Fruit fly (Drosophila melanogaster) whole organism, adult: ENCODE results near the gene Shab.

ENCODE experiments used
- CG11617 ChIP-seq: fragments of 200-800 bp; sonication (Bioruptor generic); optimal IDR thresholded peaks from 2 replicates; lab custom pipeline; 2017; ENCODE audit warnings: mild to moderate bottlenecking, missing biosample characterization, missing genetic modification reagents, missing genetic modification characterization
- CG12768 ChIP-seq: fragments of 200-800 bp; sonication (Bioruptor generic); optimal IDR thresholded peaks from 2 replicates; lab custom pipeline; 2017; ENCODE audit warnings: missing biosample characterization, missing genetic modification characterization, mild to moderate bottlenecking, moderate library complexity, missing genetic modification reagents
- CG14711 ChIP-seq: fragments of 200-800 bp; sonication (Bioruptor generic); optimal IDR thresholded peaks from 2 replicates; lab custom pipeline; 2018; ENCODE audit warnings: missing biosample characterization, mild to moderate bottlenecking, missing genetic modification characterization, moderate library complexity
- CG1620 ChIP-seq: fragments of 200-800 bp; sonication (Bioruptor generic); optimal IDR thresholded peaks from 2 replicates; lab custom pipeline; 2016; ENCODE audit warnings: missing biosample characterization, missing genetic modification characterization
- CG33017 ChIP-seq: fragments of 200-800 bp; sonication (Bioruptor generic); optimal IDR thresholded peaks from 2 replicates; lab custom pipeline; 2018; ENCODE audit warnings: missing biosample characterization, mild to moderate bottlenecking, missing genetic modification characterization, moderate library complexity
- CG5204 ChIP-seq: fragments of 200-800 bp; sonication (Bioruptor generic); optimal IDR thresholded peaks from 2 replicates; lab custom pipeline; 2016; ENCODE audit warnings: missing biosample characterization, missing genetic modification characterization
- CG7045 ChIP-seq: fragments of 200-800 bp; sonication (Bioruptor generic); optimal IDR thresholded peaks from 2 replicates; lab custom pipeline; 2017; ENCODE audit warnings: missing biosample characterization, mild to moderate bottlenecking, missing genetic modification characterization
- CG7101 ChIP-seq: fragments of 200-800 bp; sonication (Bioruptor generic); optimal IDR thresholded peaks from 2 replicates; lab custom pipeline; 2018; ENCODE audit warnings: missing biosample characterization, mild to moderate bottlenecking, missing genetic modification characterization, moderate library complexity
- Clk ChIP-seq: fragments of 200-800 bp; sonication (Bioruptor generic); optimal IDR thresholded peaks from 2 replicates; lab custom pipeline; 2017; ENCODE audit warnings: missing biosample characterization, missing genetic modification characterization
- Crg-1 ChIP-seq: fragments of 200-800 bp; sonication (Bioruptor generic); optimal IDR thresholded peaks from 2 replicates; lab custom pipeline; 2016; ENCODE audit warnings: missing biosample characterization, missing genetic modification characterization
- Hr96 ChIP-seq: fragments of 200-800 bp; sonication (Bioruptor generic); optimal IDR thresholded peaks from 2 replicates; lab custom pipeline; 2016; ENCODE audit warnings: missing biosample characterization, missing genetic modification characterization
- Mnt ChIP-seq: fragments of 200-800 bp; sonication (Bioruptor generic); optimal IDR thresholded peaks from 2 replicates; lab custom pipeline; 2016; ENCODE audit warnings: missing biosample characterization, mild to moderate bottlenecking, missing genetic modification characterization
- bab1 ChIP-seq: fragments of 200-800 bp; sonication (Bioruptor generic); optimal IDR thresholded peaks from 3 replicates; lab custom pipeline; 2019; ENCODE audit warnings: missing biosample characterization, mild to moderate bottlenecking, missing genetic modification characterization, moderate library complexity
- cic ChIP-seq: fragments of 200-800 bp; sonication (Bioruptor generic); optimal IDR thresholded peaks from 2 replicates; lab custom pipeline; 2017; ENCODE audit warnings: missing biosample characterization, mild to moderate bottlenecking, missing genetic modification characterization, moderate library complexity
- cnc ChIP-seq, 2 experiments: fragments of >200 bp; optimal IDR thresholded peaks; 2 replicates each; lab custom pipeline; 2017
- kay ChIP-seq: fragments of 200-800 bp; sonication (Bioruptor generic); peaks from one replicate; lab custom pipeline; 2016; ENCODE audit warnings: missing biosample characterization, missing genetic modification characterization, borderline replicate concordance
- ovo ChIP-seq: fragments of 200-800 bp; sonication (Bioruptor generic); optimal IDR thresholded peaks from 2 replicates; lab custom pipeline; 2016; ENCODE audit warnings: missing biosample characterization, missing genetic modification characterization
- pad ChIP-seq: fragments of 200-800 bp; sonication (Bioruptor generic); optimal IDR thresholded peaks from 3 replicates; lab custom pipeline; 2017; ENCODE audit warnings: missing biosample characterization, missing genetic modification characterization, mild to moderate bottlenecking, moderate library complexity, missing genetic modification reagents
- tj ChIP-seq: fragments of 200-800 bp; sonication (Bioruptor generic); optimal IDR thresholded peaks from 3 replicates; lab custom pipeline; 2017; ENCODE audit warnings: missing biosample characterization, mild to moderate bottlenecking, missing genetic modification characterization, moderate library complexity
- toe ChIP-seq: fragments of 200-800 bp; sonication (Bioruptor generic); optimal IDR thresholded peaks from 2 replicates; lab custom pipeline; 2016; ENCODE audit warnings: missing biosample characterization, missing genetic modification characterization

The Shab gene

dm6 chr3L:2980856-2981255 lies 86.0 kb downstream of the Shab start, which contains the start of gene CPT2:
Gene CPT2 (plus strand): TSS chr3L:2981022.
- TF ChIP-seq CG5204 (no peak), Hr96 (GFP tag; lab: Kevin White, UChicago) (no peak), CG7101 (no peak), kay (peak; percentile 68), ovo (GFP tag; lab: Kevin White, UChicago) (no peak), Crg-1 (GFP tag; lab: Kevin White, UChicago) (no peak), cic (GFP tag; lab: Kevin White, UChicago) (no peak), tj (no peak), CG12768 (GFP tag; lab: Kevin White, UChicago) (peak; percentile 84), pad (GFP tag; lab: Kevin White, UChicago) (no peak), CG33017 (tag; lab: Kevin White, UChicago) (no peak), CG7045 (GFP tag; lab: Kevin White, UChicago) (no peak), CG11617 (GFP tag; lab: Kevin White, UChicago) (no peak), cnc (optimal IDR thresholded peaks at IDR 0.05; lab: Kevin White, UChicago) (no peak), toe (peak; percentile 23), CG14711 (tag; lab: Kevin White, UChicago) (no peak), bab1 (GFP tag; lab: Kevin White, UChicago) (peak; percentile 59), Clk (GFP tag; lab: Kevin White, UChicago) (no peak), CG1620 (GFP tag; lab: Kevin White, UChicago) (no peak), Mnt (GFP tag; lab: Kevin White, UChicago) (no peak)

dm6 chr3L:2986302-2986701 lies 91.5 kb downstream of the Shab start:
- TF ChIP-seq CG33017 (tag; lab: Kevin White, UChicago) (no peak), ovo (GFP tag; lab: Kevin White, UChicago) (no peak), Mnt (GFP tag; lab: Kevin White, UChicago) (no peak), kay (no peak), pad (GFP tag; lab: Kevin White, UChicago) (no peak), cnc (optimal IDR thresholded peaks at IDR 0.05; lab: Kevin White, UChicago) (no peak), CG12768 (GFP tag; lab: Kevin White, UChicago) (no peak), Clk (GFP tag; lab: Kevin White, UChicago) (no peak), CG11617 (GFP tag; lab: Kevin White, UChicago) (no peak), CG7045 (GFP tag; lab: Kevin White, UChicago) (no peak), Hr96 (GFP tag; lab: Kevin White, UChicago) (no peak), CG5204 (no peak), tj (no peak)

dm6 chr3L:2987749-2988148 lies 92.9 kb downstream of the Shab start:
- TF ChIP-seq CG14711 (tag; lab: Kevin White, UChicago) (no peak), CG7045 (GFP tag; lab: Kevin White, UChicago) (no peak), bab1 (GFP tag; lab: Kevin White, UChicago) (no peak), pad (GFP tag; lab: Kevin White, UChicago) (no peak), CG1620 (GFP tag; lab: Kevin White, UChicago) (no peak), Hr96 (GFP tag; lab: Kevin White, UChicago) (no peak), ovo (GFP tag; lab: Kevin White, UChicago) (no peak), CG11617 (GFP tag; lab: Kevin White, UChicago) (no peak), Crg-1 (GFP tag; lab: Kevin White, UChicago) (no peak), CG12768 (GFP tag; lab: Kevin White, UChicago) (no peak)

- TF ChIP-seq pad (GFP tag; lab: Kevin White, UChicago) (no peak), CG1620 (GFP tag; lab: Kevin White, UChicago) (no peak), CG5204 (no peak), CG7101 (no peak), bab1 (GFP tag; lab: Kevin White, UChicago) (no peak), toe (no peak), CG14711 (tag; lab: Kevin White, UChicago) (no peak), tj (no peak), Clk (GFP tag; lab: Kevin White, UChicago) (no peak), CG11617 (GFP tag; lab: Kevin White, UChicago) (no peak), Mnt (GFP tag; lab: Kevin White, UChicago) (no peak), ovo (GFP tag; lab: Kevin White, UChicago) (no peak), CG7045 (GFP tag; lab: Kevin White, UChicago) (no peak)
These were observed 100.1 kb downstream of the Shab start, which contains the start of gene CG2113 for dm6 chr3L:2994872-2995271. Gene CG2113 (plus strand): TSS chr3L:2995172.

dm6 chr3L:3001445-3001844 lies 106.6 kb downstream of the Shab start, which contains the start of gene FMRFaR:
Gene FMRFaR (plus strand): TSS chr3L:3001716.
- TF ChIP-seq CG5204 (no peak), bab1 (GFP tag; lab: Kevin White, UChicago) (no peak), tj (no peak), CG7101 (no peak), Clk (GFP tag; lab: Kevin White, UChicago) (no peak), toe (no peak), cnc (optimal IDR thresholded peaks at IDR 0.05; lab: Kevin White, UChicago) (no peak), CG1620 (GFP tag; lab: Kevin White, UChicago) (no peak), CG11617 (GFP tag; lab: Kevin White, UChicago) (no peak), Crg-1 (GFP tag; lab: Kevin White, UChicago) (no peak), kay (no peak), Mnt (GFP tag; lab: Kevin White, UChicago) (no peak)
